1 fruit fly cellular context compared by ENCODE assay signal in the genomic region with DNA sequence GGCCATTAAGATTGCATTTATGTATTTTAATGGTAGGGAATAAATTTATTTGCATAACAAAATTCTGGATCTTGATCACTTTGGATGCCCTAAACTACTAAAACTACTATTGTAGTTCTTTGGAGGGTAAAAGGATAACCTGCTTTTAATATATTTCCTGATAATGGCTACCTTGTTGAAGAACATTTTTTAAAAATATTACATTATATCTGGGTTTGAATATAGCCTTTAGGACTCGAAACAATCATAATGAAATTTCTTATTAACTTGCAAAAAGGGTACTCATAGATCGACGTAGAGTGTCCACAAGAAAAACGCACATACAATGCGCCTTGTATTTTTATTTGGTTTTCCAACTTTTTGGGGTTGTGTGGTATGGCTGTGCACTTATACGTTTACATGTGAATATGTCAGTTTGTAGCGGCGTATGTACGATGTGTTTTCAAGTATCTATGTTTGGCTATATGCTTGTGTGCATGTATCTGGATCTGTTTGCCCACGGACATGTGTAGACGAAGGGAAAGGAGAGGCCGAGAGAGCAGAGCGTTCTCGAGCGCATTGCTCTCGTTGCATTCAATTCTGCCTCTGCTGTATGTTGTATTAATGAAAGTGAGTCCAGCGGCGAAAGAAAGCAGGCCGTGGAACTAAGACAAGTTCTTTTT.
TF ChIP-seq lines count a peak whose summit lies in the region.

No protein-coding gene starts in this region.

TF ChIP-seq in whole organism, embryonic, 481 proteins besides CTCF, POLR2A, EP300 and RAD21 (continued from another document and continues in another):
- TF ChIP-seq CG14710 (tag; optimal IDR thresholded peaks at IDR 0.05; lab: Kevin White, UChicago), result peak; percentile 89
- peak; percentile 1 for TF ChIP-seq HmgD (GFP tag; optimal IDR thresholded peaks at IDR 0.05; lab: Kevin White, UChicago)
- TF ChIP-seq CG8290 (GFP tag; optimal IDR thresholded peaks at IDR 0.05; lab: Kevin White, UChicago), result peak; percentile 86
- peak in 1 of 2 experiments; percentile 22 for TF ChIP-seq CG8290 (tag; optimal IDR thresholded peaks at IDR 0.05; lab: Kevin White, UChicago)
- TF ChIP-seq salm (tag; optimal IDR thresholded peaks at IDR 0.05; lab: Kevin White, UChicago), result peak; percentile 78
- TF ChIP-seq CG34224 (GFP tag; IDR thresholded peaks at IDR 0.05; lab: Robert Waterston, UW; ENCODE audit: partially characterized antibody), result no peak
- TF ChIP-seq kni (GFP tag; optimal IDR thresholded peaks at IDR 0.05; lab: Kevin White, UChicago), result peak; percentile 98
- TF ChIP-seq gcm (GFP tag; optimal IDR thresholded peaks at IDR 0.05; lab: Kevin White, UChicago), result peak; percentile 70
- peak; percentile 87 for TF ChIP-seq CG12391 (tag; optimal IDR thresholded peaks at IDR 0.05; lab: Kevin White, UChicago)
- no peak for TF ChIP-seq schlank (tag; optimal IDR thresholded peaks at IDR 0.05; lab: Kevin White, UChicago)
- TF ChIP-seq Hr51 (GFP tag; optimal IDR thresholded peaks at IDR 0.05; lab: Kevin White, UChicago), result peak in 1 of 2 experiments; percentile 57
- TF ChIP-seq slou (GFP tag; optimal IDR thresholded peaks at IDR 0.05; lab: Kevin White, UChicago), result no peak
- peak; percentile 76 for TF ChIP-seq CG13775 (GFP tag; optimal IDR thresholded peaks at IDR 0.05; lab: Kevin White, UChicago)
- no peak for TF ChIP-seq Nf-YC (tag; optimal IDR thresholded peaks at IDR 0.05; lab: Kevin White, UChicago)
- TF ChIP-seq jumu (GFP tag; optimal IDR thresholded peaks at IDR 0.05; lab: Kevin White, UChicago), result peak; percentile 28
- TF ChIP-seq crc (GFP tag; optimal IDR thresholded peaks at IDR 0.05; lab: Kevin White, UChicago), result peak; percentile 33
- no peak for TF ChIP-seq Lim3 (GFP tag; IDR thresholded peaks at IDR 0.05; lab: Robert Waterston, UW)
- peak; percentile 71 for TF ChIP-seq CG3407 (GFP tag; optimal IDR thresholded peaks at IDR 0.05; lab: Kevin White, UChicago)
- no peak for TF ChIP-seq emc (GFP tag; optimal IDR thresholded peaks at IDR 0.05; lab: Kevin White, UChicago)
- TF ChIP-seq esg (GFP tag; conservative IDR thresholded peaks at IDR 0.05; lab: Robert Waterston, UW), result peak; percentile 28; the same call in 1 of the 2 replicates
- TF ChIP-seq cg (GFP tag; optimal IDR thresholded peaks at IDR 0.05; lab: Kevin White, UChicago), result peak; percentile 80
- no peak for TF ChIP-seq Bgb (GFP tag; IDR thresholded peaks at IDR 0.05; lab: Robert Waterston, UW; ENCODE audit: partially characterized antibody)
- TF ChIP-seq CG33557 (GFP tag; optimal IDR thresholded peaks at IDR 0.05; lab: Kevin White, UChicago), result peak; percentile 78
- TF ChIP-seq dmrt11E (tag; optimal IDR thresholded peaks at IDR 0.05; lab: Kevin White, UChicago), result peak; percentile 97
- TF ChIP-seq mirr (GFP tag; optimal IDR thresholded peaks at IDR 0.05; lab: Kevin White, UChicago), result no peak
- TF ChIP-seq CG6813 (GFP tag; optimal IDR thresholded peaks at IDR 0.05; lab: Kevin White, UChicago), result peak; percentile 15
- peak; percentile 16 for TF ChIP-seq ems (GFP tag; optimal IDR thresholded peaks at IDR 0.05; lab: Kevin White, UChicago)
- TF ChIP-seq CG11398 (GFP tag; optimal IDR thresholded peaks at IDR 0.05; lab: Kevin White, UChicago), result peak; percentile 40
- TF ChIP-seq CG8281 (tag; optimal IDR thresholded peaks at IDR 0.05; lab: Kevin White, UChicago), result peak; percentile 38
- peak; percentile 75 for TF ChIP-seq row (GFP tag; IDR thresholded peaks at IDR 0.05; lab: Robert Waterston, UW)
- peak; percentile 69 for TF ChIP-seq ATbp (GFP tag; optimal IDR thresholded peaks at IDR 0.05; lab: Kevin White, UChicago)
- peak; percentile 91 for TF ChIP-seq Ssrp (tag; optimal IDR thresholded peaks at IDR 0.05; lab: Kevin White, UChicago)
- TF ChIP-seq CG30020 (tag; optimal IDR thresholded peaks at IDR 0.05; lab: Kevin White, UChicago), result peak; percentile 10
- no peak for TF ChIP-seq bowl (GFP tag; IDR thresholded peaks at IDR 0.05; lab: Robert Waterston, UW)
- peak; percentile 67; the same call in 1 of the 2 replicates for TF ChIP-seq lmd (GFP tag; IDR thresholded peaks at IDR 0.05; lab: Robert Waterston, UW)
- TF ChIP-seq unpg (GFP tag; optimal IDR thresholded peaks at IDR 0.05; lab: Kevin White, UChicago), result peak; percentile 74
- TF ChIP-seq tup (GFP tag; optimal IDR thresholded peaks at IDR 0.05; lab: Kevin White, UChicago), result peak; percentile 26
- TF ChIP-seq NC2β (GFP tag; optimal IDR thresholded peaks at IDR 0.05; lab: Kevin White, UChicago), result peak; percentile 72
- peak; percentile 70 for TF ChIP-seq zen (tag; optimal IDR thresholded peaks at IDR 0.05; lab: Kevin White, UChicago)
- no peak for TF ChIP-seq hkb (optimal IDR thresholded peaks at IDR 0.05; lab: Kevin White, UChicago)
- peak; percentile 60; the same call in 1 of the 2 replicates for TF ChIP-seq hkb (GFP tag; IDR thresholded peaks at IDR 0.05; lab: Robert Waterston, UW)
- TF ChIP-seq pan (optimal IDR thresholded peaks at IDR 0.05; lab: Kevin White, UChicago), result no peak
- TF ChIP-seq pan (GFP tag; optimal IDR thresholded peaks at IDR 0.05 in 1 of 2, IDR thresholded peaks at IDR 0.05 in 1 of 2), result peak in 1 of 2 experiments; percentile 50
- TF ChIP-seq Sry-β (GFP tag; optimal IDR thresholded peaks at IDR 0.05; lab: Kevin White, UChicago), result peak; percentile 60
- TF ChIP-seq so (GFP tag; IDR thresholded peaks at IDR 0.05; lab: Robert Waterston, UW), result peak; percentile 20; the same call in 1 of the 3 replicates
- no peak for TF ChIP-seq Rfx (GFP tag; IDR thresholded peaks at IDR 0.05; lab: Robert Waterston, UW)
- 0 out of 4 replicates have a peak, but pooled peaks have one; percentile 22 for TF ChIP-seq chinmo (GFP tag; IDR thresholded peaks at IDR 0.05; lab: Robert Waterston, UW; ENCODE audit: partially characterized antibody)
- TF ChIP-seq CG9817 (tag; optimal IDR thresholded peaks at IDR 0.05; lab: Kevin White, UChicago), result peak; percentile 5
- TF ChIP-seq oc (tag; optimal IDR thresholded peaks at IDR 0.05; lab: Kevin White, UChicago), result peak; percentile 74
- no peak for TF ChIP-seq CG12769 (tag; optimal IDR thresholded peaks at IDR 0.05; lab: Kevin White, UChicago)
- peak; percentile 46 for TF ChIP-seq CG15011 (GFP tag; optimal IDR thresholded peaks at IDR 0.05; lab: Kevin White, UChicago)
- peak; percentile 61 for TF ChIP-seq nerfin-1 (tag; optimal IDR thresholded peaks at IDR 0.05; lab: Kevin White, UChicago)
- TF ChIP-seq sens-2 (GFP tag; IDR thresholded peaks at IDR 0.05; lab: Robert Waterston, UW), result 0 out of 2 replicates have a peak, but pooled peaks have one; percentile 32
- peak; percentile 65 for TF ChIP-seq sisA (GFP tag; IDR thresholded peaks at IDR 0.05; lab: Robert Waterston, UW)
- TF ChIP-seq cato (GFP tag; optimal IDR thresholded peaks at IDR 0.05; lab: Kevin White, UChicago; ENCODE audit: borderline replicate concordance), result peak; percentile 67
- TF ChIP-seq CG15073 (GFP tag; optimal IDR thresholded peaks at IDR 0.05; lab: Kevin White, UChicago), result peak; percentile 43
- peak; percentile 68 for TF ChIP-seq tin (GFP tag; optimal IDR thresholded peaks at IDR 0.05; lab: Kevin White, UChicago)
- TF ChIP-seq CG11456 (GFP tag; IDR thresholded peaks at IDR 0.05; lab: Robert Waterston, UW), result no peak
- peak; percentile 3 for TF ChIP-seq Ets97D (GFP tag; optimal IDR thresholded peaks at IDR 0.05; lab: Kevin White, UChicago)
- TF ChIP-seq Hmr (GFP tag; optimal IDR thresholded peaks at IDR 0.05; lab: Kevin White, UChicago), result no peak
- peak; percentile 85 for TF ChIP-seq CG8388 (GFP tag; optimal IDR thresholded peaks at IDR 0.05; lab: Kevin White, UChicago)
- TF ChIP-seq pum (GFP tag; optimal IDR thresholded peaks at IDR 0.05; lab: Kevin White, UChicago), result peak; percentile 39
- TF ChIP-seq CG6765 (GFP tag; optimal IDR thresholded peaks at IDR 0.05; lab: Kevin White, UChicago), result no peak
- TF ChIP-seq twi (tag; optimal IDR thresholded peaks at IDR 0.05; lab: Kevin White, UChicago), result peak; percentile 71
- TF ChIP-seq Antp (GFP tag; optimal IDR thresholded peaks at IDR 0.05; lab: Kevin White, UChicago), result peak; percentile 37
- peak; percentile 25 for TF ChIP-seq tx (GFP tag; optimal IDR thresholded peaks at IDR 0.05; lab: Kevin White, UChicago)
- peak; percentile 98 for TF ChIP-seq sens (GFP tag; lab: Kevin White, UChicago)
- TF ChIP-seq CG30403 (GFP tag; optimal IDR thresholded peaks at IDR 0.05; lab: Kevin White, UChicago), result peak; percentile 78
- peak; percentile 72 for TF ChIP-seq CG10959 (GFP tag; IDR thresholded peaks at IDR 0.05; lab: Robert Waterston, UW)
- TF ChIP-seq grn (GFP tag; optimal IDR thresholded peaks at IDR 0.05; lab: Kevin White, UChicago), result peak; percentile 20
- TF ChIP-seq CG2712 (tag; optimal IDR thresholded peaks at IDR 0.05; lab: Kevin White, UChicago), result peak; percentile 94
- TF ChIP-seq Xrp1 (GFP tag; IDR thresholded peaks at IDR 0.05; lab: Robert Waterston, UW), result peak; percentile 77
- no peak for TF ChIP-seq bigmax (GFP tag; optimal IDR thresholded peaks at IDR 0.05; lab: Kevin White, UChicago)
- peak; percentile 12 for TF ChIP-seq Meics (GFP tag; optimal IDR thresholded peaks at IDR 0.05; lab: Kevin White, UChicago)
- TF ChIP-seq crol (GFP tag; IDR thresholded peaks at IDR 0.05; lab: Robert Waterston, UW), result peak; percentile 95
- TF ChIP-seq CG10979 (tag; optimal IDR thresholded peaks at IDR 0.05; lab: Kevin White, UChicago), result peak; percentile 94
- peak; percentile 68 for TF ChIP-seq btn (GFP tag; optimal IDR thresholded peaks at IDR 0.05; lab: Kevin White, UChicago)
- TF ChIP-seq CG9609 (GFP tag; optimal IDR thresholded peaks at IDR 0.05; lab: Kevin White, UChicago), result peak; percentile 20
- peak; percentile 70 for TF ChIP-seq ara (GFP tag; IDR thresholded peaks at IDR 0.05; lab: Robert Waterston, UW)
- TF ChIP-seq HLH3B (GFP tag; IDR thresholded peaks at IDR 0.05; lab: Robert Waterston, UW), result peak; percentile 63
- peak; percentile 63 for TF ChIP-seq PHDP (tag; optimal IDR thresholded peaks at IDR 0.05; lab: Kevin White, UChicago)
- peak; percentile 65 for TF ChIP-seq onecut (GFP tag; IDR thresholded peaks at IDR 0.05; lab: Robert Waterston, UW)
- TF ChIP-seq CG13287 (GFP tag; IDR thresholded peaks at IDR 0.05; lab: Robert Waterston, UW; ENCODE audit: partially characterized antibody), result no peak
- peak; percentile 52 for TF ChIP-seq scrt (GFP tag; optimal IDR thresholded peaks at IDR 0.05; lab: Kevin White, UChicago)
- peak; percentile 50; the same call in 1 of the 2 replicates for TF ChIP-seq CG5953 (GFP tag; IDR thresholded peaks at IDR 0.05; lab: Robert Waterston, UW)
- peak; percentile 66 for TF ChIP-seq nom (GFP tag; optimal IDR thresholded peaks at IDR 0.05; lab: Kevin White, UChicago)
- peak; percentile 25 for TF ChIP-seq ind (GFP tag; optimal IDR thresholded peaks at IDR 0.05; lab: Kevin White, UChicago)
- TF ChIP-seq CG4424 (GFP tag; optimal IDR thresholded peaks at IDR 0.05; lab: Kevin White, UChicago), result peak; percentile 80
- TF ChIP-seq gsb-n (tag; optimal IDR thresholded peaks at IDR 0.05; lab: Kevin White, UChicago), result peak; percentile 91
- TF ChIP-seq CHES-1-like (GFP tag; optimal IDR thresholded peaks at IDR 0.05; lab: Kevin White, UChicago), result peak; percentile 26
- TF ChIP-seq jigr1 (GFP tag; IDR thresholded peaks at IDR 0.05; lab: Robert Waterston, UW), result peak; percentile 32; the same call in 1 of the 3 replicates
- TF ChIP-seq fd64A (GFP tag; optimal IDR thresholded peaks at IDR 0.05; lab: Kevin White, UChicago), result no peak
- peak; percentile 27; the same call in 1 of the 3 replicates for TF ChIP-seq Optix (GFP tag; IDR thresholded peaks at IDR 0.05; lab: Robert Waterston, UW)
- peak; percentile 30 for TF ChIP-seq org-1 (GFP tag; optimal IDR thresholded peaks at IDR 0.05; lab: Kevin White, UChicago)
- peak; percentile 66 for TF ChIP-seq ewg (GFP tag; optimal IDR thresholded peaks at IDR 0.05; lab: Kevin White, UChicago)
- peak; percentile 12 for TF ChIP-seq sqz (GFP tag; optimal IDR thresholded peaks at IDR 0.05; lab: Kevin White, UChicago)
- peak; percentile 94 for TF ChIP-seq CG10274 (GFP tag; optimal IDR thresholded peaks at IDR 0.05; lab: Kevin White, UChicago)
- TF ChIP-seq CG31441 (GFP tag; IDR thresholded peaks at IDR 0.05; lab: Robert Waterston, UW), result peak; percentile 72; the same call in 1 of the 2 replicates
- no peak for TF ChIP-seq CG1832 (GFP tag; optimal IDR thresholded peaks at IDR 0.05; lab: Kevin White, UChicago)
- no peak for TF ChIP-seq zf30C (GFP tag; optimal IDR thresholded peaks at IDR 0.05; lab: Kevin White, UChicago)
- no peak for TF ChIP-seq CG6791 (GFP tag; IDR thresholded peaks at IDR 0.05; lab: Robert Waterston, UW; ENCODE audit: partially characterized antibody)
- TF ChIP-seq CG12942 (GFP tag; optimal IDR thresholded peaks at IDR 0.05; lab: Kevin White, UChicago), result peak; percentile 49
- peak; percentile 92 for TF ChIP-seq fd96Cb (tag; optimal IDR thresholded peaks at IDR 0.05; lab: Kevin White, UChicago)
- peak; percentile 81 for TF ChIP-seq trem (tag; optimal IDR thresholded peaks at IDR 0.05; lab: Kevin White, UChicago)
- no peak for TF ChIP-seq rib (GFP tag; IDR thresholded peaks at IDR 0.05; lab: Robert Waterston, UW)
- TF ChIP-seq CG10147 (GFP tag; optimal IDR thresholded peaks at IDR 0.05; lab: Kevin White, UChicago), result peak; percentile 39
- peak; percentile 67 for TF ChIP-seq CG17568 (GFP tag; optimal IDR thresholded peaks at IDR 0.05; lab: Kevin White, UChicago)
- peak; percentile 43; the same call in 1 of the 3 replicates for TF ChIP-seq dysf (GFP tag; IDR thresholded peaks at IDR 0.05; lab: Robert Waterston, UW)
- TF ChIP-seq CG13424 (tag; optimal IDR thresholded peaks at IDR 0.05; lab: Kevin White, UChicago), result peak; percentile 81
- peak; percentile 75 for TF ChIP-seq CG17328 (GFP tag; IDR thresholded peaks at IDR 0.05; lab: Robert Waterston, UW)
- TF ChIP-seq CG9932 (GFP tag; IDR thresholded peaks at IDR 0.05; lab: Robert Waterston, UW), result no peak
- TF ChIP-seq CG1602 (GFP tag; optimal IDR thresholded peaks at IDR 0.05; lab: Kevin White, UChicago), result peak; percentile 85
- TF ChIP-seq CG12659 (GFP tag; optimal IDR thresholded peaks at IDR 0.05; lab: Kevin White, UChicago), result peak; percentile 48
- TF ChIP-seq CG15601 (tag; optimal IDR thresholded peaks at IDR 0.05; lab: Kevin White, UChicago), result peak; percentile 87
- TF ChIP-seq CG11093 (GFP tag; IDR thresholded peaks at IDR 0.05; lab: Robert Waterston, UW), result no peak
- TF ChIP-seq CG16779 (GFP tag; IDR thresholded peaks at IDR 0.05; lab: Robert Waterston, UW), result no peak
- TF ChIP-seq Rx (GFP tag; IDR thresholded peaks at IDR 0.05; lab: Robert Waterston, UW), result peak; percentile 32; the same call in 1 of the 2 replicates
- TF ChIP-seq CG14050 (GFP tag; IDR thresholded peaks at IDR 0.05; lab: Robert Waterston, UW), result peak; percentile 34; the same call in 1 of the 3 replicates
- TF ChIP-seq lbe (GFP tag; optimal IDR thresholded peaks at IDR 0.05; lab: Kevin White, UChicago), result peak; percentile 79
- peak; percentile 53 for TF ChIP-seq peb (GFP tag; IDR thresholded peaks at IDR 0.05; lab: Robert Waterston, UW)
- TF ChIP-seq CG2116 (GFP tag; optimal IDR thresholded peaks at IDR 0.05; lab: Kevin White, UChicago), result peak; percentile 40
